Worm (Caenorhabditis elegans): ENCODE results near the gene str-150.

str-150 gene

ce11 chrV:16565639-16566038 is 17.4 kb upstream of the str-150 start, which contains the start of gene sru-45:
Gene sru-45, plus strand, starts transcription at chrV:16565939.
- TF ChIP-seq flt-1 (GFP tag; IDR thresholded peaks at IDR 0.05) (no peak), T22C8.4 (GFP tag; IDR thresholded peaks at IDR 0.05) (no peak), tab-1 (GFP tag; IDR thresholded peaks at IDR 0.05) (no peak), ztf-29 (GFP tag; IDR thresholded peaks at IDR 0.05) (no peak), klf-2 (GFP tag; conservative IDR thresholded peaks at IDR 0.05) (no peak), ref-1 (GFP tag; conservative IDR thresholded peaks at IDR 0.05) (no peak), med-1 (GFP tag; optimal IDR thresholded peaks at IDR 0.05; ENCODE audit: insufficient read depth) (no peak), cog-1 (tag; optimal IDR thresholded peaks at IDR 0.05) (no peak), ztf-23 (GFP tag; IDR thresholded peaks at IDR 0.05) (no peak)

ce11 chrV:16568056-16568455 is 15.0 kb upstream of the str-150 start:
- TF ChIP-seq ref-1 (GFP tag; conservative IDR thresholded peaks at IDR 0.05) (no peak), cog-1 (tag; optimal IDR thresholded peaks at IDR 0.05) (no peak), flt-1 (GFP tag; IDR thresholded peaks at IDR 0.05) (no peak), T22C8.4 (GFP tag; IDR thresholded peaks at IDR 0.05) (no peak)

ce11 chrV:16570697-16571096 is 12.4 kb upstream of the str-150 start, which contains the start of gene nhr-233:
Gene nhr-233, minus strand, starts transcription at chrV:16570797.
- no peak for TF ChIP-seq klf-2 (GFP tag; conservative IDR thresholded peaks at IDR 0.05)
- no peak for TF ChIP-seq med-1 (GFP tag; optimal IDR thresholded peaks at IDR 0.05; ENCODE audit: insufficient read depth)
- TF ChIP-seq ztf-29 (GFP tag; IDR thresholded peaks at IDR 0.05) = no peak
- TF ChIP-seq cog-1 (tag; optimal IDR thresholded peaks at IDR 0.05) = no peak
- TF ChIP-seq ztf-23 (GFP tag; IDR thresholded peaks at IDR 0.05) = no peak
- no peak for TF ChIP-seq flt-1 (GFP tag; IDR thresholded peaks at IDR 0.05)
- TF ChIP-seq T22C8.4 (GFP tag; IDR thresholded peaks at IDR 0.05) = no peak
- TF ChIP-seq ref-1 (GFP tag; conservative IDR thresholded peaks at IDR 0.05) = no peak
- TF ChIP-seq tab-1 (GFP tag; IDR thresholded peaks at IDR 0.05) = no peak

- no peak for TF ChIP-seq T22C8.4 (GFP tag; IDR thresholded peaks at IDR 0.05)
- TF ChIP-seq klf-2 (GFP tag; conservative IDR thresholded peaks at IDR 0.05) = no peak
- TF ChIP-seq ztf-23 (GFP tag; IDR thresholded peaks at IDR 0.05) = no peak
- TF ChIP-seq cog-1 (tag; optimal IDR thresholded peaks at IDR 0.05) = no peak
- TF ChIP-seq ztf-29 (GFP tag; IDR thresholded peaks at IDR 0.05) = no peak
- TF ChIP-seq flt-1 (GFP tag; IDR thresholded peaks at IDR 0.05) = no peak
- TF ChIP-seq med-1 (GFP tag; optimal IDR thresholded peaks at IDR 0.05; ENCODE audit: insufficient read depth) = no peak
- no peak for TF ChIP-seq ref-1 (GFP tag; conservative IDR thresholded peaks at IDR 0.05)
- no peak for TF ChIP-seq tab-1 (GFP tag; IDR thresholded peaks at IDR 0.05)
Observed at ce11 chrV:16573168-16573567, 9.9 kb upstream of the str-150 start, which contains the start of gene str-149. Gene str-149, plus strand, starts transcription at chrV:16573468.

ce11 chrV:16575900-16576299 is 7.2 kb upstream of the str-150 start, which contains the start of gene str-151:
Gene str-151, plus strand, starts transcription at chrV:16576200.
- no peak for TF ChIP-seq med-1 (GFP tag; optimal IDR thresholded peaks at IDR 0.05; ENCODE audit: insufficient read depth)
- no peak for TF ChIP-seq flt-1 (GFP tag; IDR thresholded peaks at IDR 0.05)
- no peak for TF ChIP-seq T22C8.4 (GFP tag; IDR thresholded peaks at IDR 0.05)
- no peak for TF ChIP-seq ref-1 (GFP tag; conservative IDR thresholded peaks at IDR 0.05)
- TF ChIP-seq ztf-29 (GFP tag; IDR thresholded peaks at IDR 0.05) = no peak
- TF ChIP-seq klf-2 (GFP tag; conservative IDR thresholded peaks at IDR 0.05) = no peak
- no peak for TF ChIP-seq tab-1 (GFP tag; IDR thresholded peaks at IDR 0.05)
- no peak for TF ChIP-seq ztf-23 (GFP tag; IDR thresholded peaks at IDR 0.05)
- no peak for TF ChIP-seq cog-1 (tag; optimal IDR thresholded peaks at IDR 0.05)

ce11 chrV:16580424-16580823 is 2.6 kb upstream of the str-150 start, which contains the start of gene nhr-271:
Gene nhr-271, minus strand, starts transcription at chrV:16580524.
- no peak for TF ChIP-seq flt-1 (GFP tag; IDR thresholded peaks at IDR 0.05)
- TF ChIP-seq ztf-23 (GFP tag; IDR thresholded peaks at IDR 0.05) = no peak
- no peak for TF ChIP-seq klf-2 (GFP tag; conservative IDR thresholded peaks at IDR 0.05)
- TF ChIP-seq tab-1 (GFP tag; IDR thresholded peaks at IDR 0.05) = no peak
- TF ChIP-seq cog-1 (tag; optimal IDR thresholded peaks at IDR 0.05) = no peak
- TF ChIP-seq ref-1 (GFP tag; conservative IDR thresholded peaks at IDR 0.05) = no peak
- no peak for TF ChIP-seq ztf-29 (GFP tag; IDR thresholded peaks at IDR 0.05)
- TF ChIP-seq T22C8.4 (GFP tag; IDR thresholded peaks at IDR 0.05) = no peak
- no peak for TF ChIP-seq med-1 (GFP tag; optimal IDR thresholded peaks at IDR 0.05; ENCODE audit: insufficient read depth)

- TF ChIP-seq ztf-23 (GFP tag; IDR thresholded peaks at IDR 0.05) = no peak
Observed at ce11 chrV:16581061-16581460, 2.0 kb upstream of the str-150 start.

ce11 chrV:16588428-16588827 is 5.4 kb downstream of the str-150 start, which contains the start of gene srw-73:
Gene srw-73, minus strand, starts transcription at chrV:16588528.
- TF ChIP-seq tab-1 (GFP tag; IDR thresholded peaks at IDR 0.05) (no peak), med-1 (GFP tag; optimal IDR thresholded peaks at IDR 0.05; ENCODE audit: insufficient read depth) (no peak), ztf-23 (GFP tag; IDR thresholded peaks at IDR 0.05) (no peak), T22C8.4 (GFP tag; IDR thresholded peaks at IDR 0.05) (no peak), ztf-29 (GFP tag; IDR thresholded peaks at IDR 0.05) (no peak), ref-1 (GFP tag; conservative IDR thresholded peaks at IDR 0.05) (no peak)

ce11 chrV:16589488-16589887 is 6.4 kb downstream of the str-150 start:
- no peak for TF ChIP-seq T22C8.4 (GFP tag; IDR thresholded peaks at IDR 0.05)
- TF ChIP-seq klf-2 (GFP tag; conservative IDR thresholded peaks at IDR 0.05) = no peak
- TF ChIP-seq ztf-23 (GFP tag; IDR thresholded peaks at IDR 0.05) = no peak
- no peak for TF ChIP-seq flt-1 (GFP tag; IDR thresholded peaks at IDR 0.05)
- TF ChIP-seq med-1 (GFP tag; optimal IDR thresholded peaks at IDR 0.05; ENCODE audit: insufficient read depth) = no peak
- no peak for TF ChIP-seq ztf-29 (GFP tag; IDR thresholded peaks at IDR 0.05)
- no peak for TF ChIP-seq cog-1 (tag; optimal IDR thresholded peaks at IDR 0.05)
- TF ChIP-seq ref-1 (GFP tag; conservative IDR thresholded peaks at IDR 0.05) = no peak
- TF ChIP-seq tab-1 (GFP tag; IDR thresholded peaks at IDR 0.05) = no peak

- peak; percentile 77 for TF ChIP-seq klf-2 (GFP tag; conservative IDR thresholded peaks at IDR 0.05)
- peak; percentile 26 for TF ChIP-seq cog-1 (tag; optimal IDR thresholded peaks at IDR 0.05)
- peak; percentile 70 for TF ChIP-seq T22C8.4 (GFP tag; IDR thresholded peaks at IDR 0.05)
- TF ChIP-seq flt-1 (GFP tag; IDR thresholded peaks at IDR 0.05) = peak; percentile 89
- TF ChIP-seq tab-1 (GFP tag; IDR thresholded peaks at IDR 0.05) = peak; percentile 86
- peak; percentile 71 for TF ChIP-seq ztf-29 (GFP tag; IDR thresholded peaks at IDR 0.05)
- TF ChIP-seq med-1 (GFP tag; optimal IDR thresholded peaks at IDR 0.05; ENCODE audit: insufficient read depth) = peak; percentile 1
- peak; percentile 65 for TF ChIP-seq ref-1 (GFP tag; conservative IDR thresholded peaks at IDR 0.05)
- TF ChIP-seq ztf-23 (GFP tag; IDR thresholded peaks at IDR 0.05) = peak; percentile 87
Observed at ce11 chrV:16591992-16592798, 9.1 kb downstream of the str-150 start, which contains the start of gene srh-269. Gene srh-269, minus strand, starts transcription at chrV:16592042.
